2 worm cellular contexts compared by ENCODE assay signal in genomic region chrIV:3135000-3135399, ce11.
A peak's percentile ranks its signal among the peaks of the same experiment; 100 is the strongest.
TF ChIP-seq lines count a peak whose summit lies in the region.

No protein-coding gene starts in this region.

TF ChIP-seq in whole organism, L1 larva, 84 proteins besides CTCF, POLR2A, EP300 and RAD21 (continued from another document):
- TF ChIP-seq pag-3 (tag; optimal IDR thresholded peaks at IDR 0.05; lab: Kevin White, UChicago; ENCODE audit: borderline replicate concordance, insufficient read depth) (no peak), nhr-71 (tag; optimal IDR thresholded peaks at IDR 0.05; lab: Kevin White, UChicago) (peak; percentile 67), snu-23 (GFP tag; optimal IDR thresholded peaks at IDR 0.05; lab: Kevin White, UChicago) (peak; percentile 49), irx-1 (tag; optimal IDR thresholded peaks at IDR 0.05; lab: Kevin White, UChicago) (peak; percentile 35), lin-14 (GFP tag; optimal IDR thresholded peaks at IDR 0.05; lab: Kevin White, UChicago) (peak; percentile 97), lin-13 (GFP tag; optimal IDR thresholded peaks at IDR 0.05; lab: Kevin White, UChicago) (peak; percentile 38), ceh-82 (tag; optimal IDR thresholded peaks at IDR 0.05; lab: Kevin White, UChicago) (peak; percentile 15 to 75 (median 40)), zag-1 (tag; optimal IDR thresholded peaks at IDR 0.05; lab: Kevin White, UChicago) (peak; percentile 50), egl-13 (tag; optimal IDR thresholded peaks at IDR 0.05; lab: Kevin White, UChicago) (peak; percentile 31), nhr-77 (tag; optimal IDR thresholded peaks at IDR 0.05; lab: Kevin White, UChicago) (no peak), nhr-84 (tag; optimal IDR thresholded peaks at IDR 0.05; lab: Kevin White, UChicago) (no peak), ceh-88 (GFP tag; IDR thresholded peaks at IDR 0.05; lab: Robert Waterston, UW) (0 out of 2 replicates have a peak, but pooled peaks have one; percentile 21), swsn-7 (tag; optimal IDR thresholded peaks at IDR 0.05; lab: Kevin White, UChicago) (peak; percentile 57), rnt-1 (tag; optimal IDR thresholded peaks at IDR 0.05; lab: Kevin White, UChicago) (peak; percentile 5), efl-3 (GFP tag; optimal IDR thresholded peaks at IDR 0.05; lab: Kevin White, UChicago) (no peak), lin-35 (GFP tag; optimal IDR thresholded peaks at IDR 0.05; lab: Kevin White, UChicago) (peak in 1 of 2 experiments; percentile 51), ces-1 (GFP tag; optimal IDR thresholded peaks at IDR 0.05; lab: Kevin White, UChicago) (peak; percentile 60), C04F5.9 (tag; optimal IDR thresholded peaks at IDR 0.05; lab: Kevin White, UChicago) (no peak)

TF ChIP-seq in whole organism, young adult, 124 proteins besides CTCF, POLR2A, EP300 and RAD21 (continued from another document):
- TF ChIP-seq lir-1 (GFP tag; conservative IDR thresholded peaks at IDR 0.05; lab: Robert Waterston, UW) = no peak
- TF ChIP-seq mxl-1 (tag; optimal IDR thresholded peaks at IDR 0.05; lab: Kevin White, UChicago) = no peak
- no peak for TF ChIP-seq lin-54 (GFP tag; optimal IDR thresholded peaks at IDR 0.05; lab: Kevin White, UChicago)
- TF ChIP-seq hmg-20 (GFP tag; IDR thresholded peaks at IDR 0.05; lab: Robert Waterston, UW) = no peak
- TF ChIP-seq ceh-100 (GFP tag; IDR thresholded peaks at IDR 0.05; lab: Robert Waterston, UW) = no peak
- TF ChIP-seq efl-1 (GFP tag; optimal IDR thresholded peaks at IDR 0.05; lab: Kevin White, UChicago) = no peak
- no peak for TF ChIP-seq attf-3 (GFP tag; conservative IDR thresholded peaks at IDR 0.05; lab: Robert Waterston, UW)
- no peak for TF ChIP-seq Y79H2A.3 (GFP tag; conservative IDR thresholded peaks at IDR 0.05; lab: Robert Waterston, UW)
- no peak for TF ChIP-seq atf-7 (tag; optimal IDR thresholded peaks at IDR 0.05; lab: Kevin White, UChicago)
- no peak for TF ChIP-seq nfya-2 (GFP tag; IDR thresholded peaks at IDR 0.05; lab: Robert Waterston, UW)
- no peak for TF ChIP-seq ccch-3 (GFP tag; optimal IDR thresholded peaks at IDR 0.05; lab: Kevin White, UChicago)
- TF ChIP-seq zim-3 (tag; optimal IDR thresholded peaks at IDR 0.05; lab: Kevin White, UChicago) = no peak
- TF ChIP-seq ceh-79 (tag; optimal IDR thresholded peaks at IDR 0.05; lab: Kevin White, UChicago) = no peak
- no peak for TF ChIP-seq let-607 (tag; optimal IDR thresholded peaks at IDR 0.05; lab: Kevin White, UChicago)
- TF ChIP-seq tbx-9 (tag; optimal IDR thresholded peaks at IDR 0.05; lab: Kevin White, UChicago; ENCODE audit: borderline replicate concordance) = no peak
- no peak for TF ChIP-seq F55B11.4 (tag; optimal IDR thresholded peaks at IDR 0.05; lab: Kevin White, UChicago; ENCODE audit: borderline replicate concordance, insufficient read depth)
- no peak for TF ChIP-seq F22D6.2 (tag; optimal IDR thresholded peaks at IDR 0.05; lab: Kevin White, UChicago)
- TF ChIP-seq let-526 (GFP tag; IDR thresholded peaks at IDR 0.05; lab: Robert Waterston, UW) = no peak
- no peak for TF ChIP-seq tbp1 (GFP tag; optimal IDR thresholded peaks at IDR 0.05; lab: Kevin White, UChicago)
- TF ChIP-seq ztf-26 (tag; optimal IDR thresholded peaks at IDR 0.05; lab: Kevin White, UChicago) = no peak
- no peak for TF ChIP-seq athp-1 (tag; optimal IDR thresholded peaks at IDR 0.05; lab: Kevin White, UChicago)
- TF ChIP-seq madf-8 (GFP tag; conservative IDR thresholded peaks at IDR 0.05; lab: Robert Waterston, UW) = no peak
- no peak for TF ChIP-seq hrde-1 (tag; optimal IDR thresholded peaks at IDR 0.05; lab: Kevin White, UChicago; ENCODE audit: borderline replicate concordance)
- TF ChIP-seq rpc-1 (optimal IDR thresholded peaks at IDR 0.05; lab: Kevin White, UChicago) = no peak
- TF ChIP-seq rpc-1 (tag; optimal IDR thresholded peaks at IDR 0.05; lab: Kevin White, UChicago) = no peak
- TF ChIP-seq B0336.3 (GFP tag; IDR thresholded peaks at IDR 0.05; lab: Robert Waterston, UW) = peak; percentile 19; the same call in 1 of the 2 replicates
- TF ChIP-seq lin-40 (tag; optimal IDR thresholded peaks at IDR 0.05; lab: Kevin White, UChicago) = peak; percentile 33
- TF ChIP-seq B0019.2 (GFP tag; conservative IDR thresholded peaks at IDR 0.05; lab: Robert Waterston, UW) = no peak
- no peak for TF ChIP-seq hsf-1 (GFP tag; IDR thresholded peaks at IDR 0.05; lab: Robert Waterston, UW)
- no peak for TF ChIP-seq T07F8.4 (tag; optimal IDR thresholded peaks at IDR 0.05; lab: Kevin White, UChicago)
- peak in 1 of 3 experiments; percentile 54 for TF ChIP-seq lin-35 (GFP tag; optimal IDR thresholded peaks at IDR 0.05; lab: Kevin White, UChicago)
- TF ChIP-seq lsl-1 (GFP tag; optimal IDR thresholded peaks at IDR 0.05; lab: Kevin White, UChicago) = no peak
- TF ChIP-seq F39B2.1 (GFP tag; IDR thresholded peaks at IDR 0.05; lab: Robert Waterston, UW) = no peak
- no peak for TF ChIP-seq rcor-1 (GFP tag; IDR thresholded peaks at IDR 0.05; lab: Robert Waterston, UW)
- TF ChIP-seq attf-6 (GFP tag; IDR thresholded peaks at IDR 0.05; lab: Robert Waterston, UW) = no peak
- no peak for TF ChIP-seq nhr-27 (tag; optimal IDR thresholded peaks at IDR 0.05; lab: Kevin White, UChicago)
- no peak for TF ChIP-seq mes-4 (tag; optimal IDR thresholded peaks at IDR 0.05; lab: Kevin White, UChicago)
- TF ChIP-seq pbrm-1 (GFP tag; IDR thresholded peaks at IDR 0.05; lab: Robert Waterston, UW) = peak; percentile 33; the same call in 1 of the 2 replicates
- peak; percentile 11 for TF ChIP-seq chd-7 (tag; optimal IDR thresholded peaks at IDR 0.05; lab: Kevin White, UChicago)
- no peak for TF ChIP-seq hlh-12 (tag; optimal IDR thresholded peaks at IDR 0.05; lab: Kevin White, UChicago)
- TF ChIP-seq unc-62 (GFP tag; optimal IDR thresholded peaks at IDR 0.05; lab: Kevin White, UChicago) = no peak
- no peak for TF ChIP-seq bed-2 (GFP tag; IDR thresholded peaks at IDR 0.05; lab: Robert Waterston, UW)
- TF ChIP-seq pha-4 (tag; optimal IDR thresholded peaks at IDR 0.05; lab: Kevin White, UChicago) = no peak
- TF ChIP-seq T26A5.8 (tag; optimal IDR thresholded peaks at IDR 0.05; lab: Kevin White, UChicago) = no peak
- no peak for TF ChIP-seq aptf-3 (GFP tag; IDR thresholded peaks at IDR 0.05; lab: Robert Waterston, UW)
- no peak for TF ChIP-seq B0035.1 (tag; optimal IDR thresholded peaks at IDR 0.05; lab: Kevin White, UChicago)
- no peak for TF ChIP-seq Y56A3A.18 (GFP tag; IDR thresholded peaks at IDR 0.05; lab: Robert Waterston, UW)
- TF ChIP-seq ztf-28 (GFP tag; IDR thresholded peaks at IDR 0.05; lab: Robert Waterston, UW) = no peak
- TF ChIP-seq D2030.7 (GFP tag; IDR thresholded peaks at IDR 0.05; lab: Robert Waterston, UW) = no peak
- no peak for TF ChIP-seq rec-8 (tag; optimal IDR thresholded peaks at IDR 0.05; lab: Kevin White, UChicago)
- TF ChIP-seq F23B12.7 (tag; optimal IDR thresholded peaks at IDR 0.05; lab: Kevin White, UChicago; ENCODE audit: insufficient read depth) = no peak
- no peak for TF ChIP-seq F57C9.4 (tag; optimal IDR thresholded peaks at IDR 0.05; lab: Kevin White, UChicago)
- TF ChIP-seq ceh-27 (GFP tag; optimal IDR thresholded peaks at IDR 0.05; lab: Kevin White, UChicago) = peak; percentile 58
- TF ChIP-seq F33H1.4 (GFP tag; IDR thresholded peaks at IDR 0.05; lab: Robert Waterston, UW) = no peak
- TF ChIP-seq B0261.1 (tag; optimal IDR thresholded peaks at IDR 0.05; lab: Kevin White, UChicago) = no peak
- TF ChIP-seq F52B5.7 (tag; optimal IDR thresholded peaks at IDR 0.05; lab: Kevin White, UChicago) = no peak
- TF ChIP-seq fkh-3 (tag; optimal IDR thresholded peaks at IDR 0.05; lab: Kevin White, UChicago) = no peak
- TF ChIP-seq K12H6.12 (tag; optimal IDR thresholded peaks at IDR 0.05; lab: Kevin White, UChicago) = peak; percentile 87
- no peak for TF ChIP-seq die-1 (tag; optimal IDR thresholded peaks at IDR 0.05; lab: Kevin White, UChicago)
- no peak for TF ChIP-seq sdz-38 (tag; optimal IDR thresholded peaks at IDR 0.05; lab: Kevin White, UChicago)
- TF ChIP-seq akir-1 (GFP tag; optimal IDR thresholded peaks at IDR 0.05; lab: Kevin White, UChicago) = no peak
